Fruit fly (Drosophila melanogaster) whole organism, adult: ENCODE measurements around the gene alphaTub84D.

Source experiments
- CG11617 ChIP-seq: fragments of 200-800 bp; sonication (Bioruptor generic); optimal IDR thresholded peaks from 2 replicates; lab custom pipeline; 2017; ENCODE audit warnings: mild to moderate bottlenecking, missing biosample characterization, missing genetic modification reagents, missing genetic modification characterization
- CG12768 ChIP-seq: fragments of 200-800 bp; sonication (Bioruptor generic); optimal IDR thresholded peaks from 2 replicates; lab custom pipeline; 2017; ENCODE audit warnings: missing biosample characterization, missing genetic modification characterization, mild to moderate bottlenecking, moderate library complexity, missing genetic modification reagents
- CG33017 ChIP-seq: fragments of 200-800 bp; sonication (Bioruptor generic); optimal IDR thresholded peaks from 2 replicates; lab custom pipeline; 2018; ENCODE audit warnings: missing biosample characterization, mild to moderate bottlenecking, missing genetic modification characterization, moderate library complexity
- Clk ChIP-seq: fragments of 200-800 bp; sonication (Bioruptor generic); optimal IDR thresholded peaks from 2 replicates; lab custom pipeline; 2017; ENCODE audit warnings: missing biosample characterization, missing genetic modification characterization
- Crg-1 ChIP-seq: fragments of 200-800 bp; sonication (Bioruptor generic); optimal IDR thresholded peaks from 2 replicates; lab custom pipeline; 2016; ENCODE audit warnings: missing biosample characterization, missing genetic modification characterization
- Mnt ChIP-seq: fragments of 200-800 bp; sonication (Bioruptor generic); optimal IDR thresholded peaks from 2 replicates; lab custom pipeline; 2016; ENCODE audit warnings: missing biosample characterization, mild to moderate bottlenecking, missing genetic modification characterization
- cnc ChIP-seq, 2 experiments: fragments of >200 bp; optimal IDR thresholded peaks; 2 replicates each; lab custom pipeline; 2017
- kay ChIP-seq: fragments of 200-800 bp; sonication (Bioruptor generic); peaks from one replicate; lab custom pipeline; 2016; ENCODE audit warnings: missing biosample characterization, missing genetic modification characterization, borderline replicate concordance
- toe ChIP-seq: fragments of 200-800 bp; sonication (Bioruptor generic); optimal IDR thresholded peaks from 2 replicates; lab custom pipeline; 2016; ENCODE audit warnings: missing biosample characterization, missing genetic modification characterization

DNA sequence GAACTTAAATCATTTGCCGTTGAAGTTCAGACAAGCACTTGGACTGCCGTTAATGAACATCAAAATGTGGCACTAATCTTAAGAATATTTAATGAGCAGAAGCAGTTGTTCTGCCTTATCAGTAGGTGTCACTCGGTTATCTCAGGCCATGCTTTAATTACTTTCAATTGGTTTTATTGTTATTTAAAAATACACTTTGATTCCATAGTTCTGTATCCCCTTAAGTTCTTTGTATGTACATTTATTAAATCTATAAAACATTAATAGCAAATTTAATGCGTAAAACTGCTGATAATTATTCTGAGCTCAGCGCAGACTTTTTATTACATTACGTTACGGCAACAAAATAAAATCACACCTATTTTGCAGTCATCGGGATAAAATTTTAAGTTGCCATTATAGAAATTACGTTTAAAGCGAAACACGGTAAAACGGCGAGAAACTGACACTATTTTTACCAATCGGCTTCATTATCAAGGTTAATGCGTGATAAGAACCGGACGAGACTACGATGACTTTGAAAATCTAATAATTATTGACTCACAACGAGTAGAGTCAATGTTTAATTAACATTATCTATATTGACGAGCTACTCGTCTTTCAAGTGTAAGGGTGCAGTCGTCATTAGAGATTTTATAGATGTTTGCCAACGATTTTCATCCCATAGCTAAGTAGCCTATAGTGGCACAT, 8.1 kb upstream of the alphaTub84D start:
- TF ChIP-seq Crg-1 (GFP tag; lab: Kevin White, UChicago) (peak; percentile 60), kay (GFP tag; lab: Kevin White, UChicago) (peak; percentile 61), CG33017 (tag; lab: Kevin White, UChicago) (peak; percentile 59), cnc (optimal IDR thresholded peaks at IDR 0.05; lab: Kevin White, UChicago) (peak in 1 of 2 experiments; percentile 31), Mnt (GFP tag; lab: Kevin White, UChicago) (peak; percentile 10), CG11617 (GFP tag; lab: Kevin White, UChicago) (no peak), CG12768 (GFP tag; lab: Kevin White, UChicago) (peak; percentile 44), toe (GFP tag; lab: Kevin White, UChicago) (peak; percentile 26), Clk (no peak)
